Worm (Caenorhabditis elegans) whole organism, young adult: ENCODE results near the gene F20D6.10.

Source experiments
- bed-2 ChIP-seq: fragments of 200-800 bp; sonication (Bioruptor generic); IDR thresholded peaks from 2 replicates; pipeline ENCODE4 v1.3.6; 2022; ENCODE audit warnings: missing genetic modification reagents, missing genetic modification characterization, missing compliant biosample characterization
- dpl-1 ChIP-seq: fragments of 150-350 bp; optimal IDR thresholded peaks from 2 replicates; lab custom pipeline; 2014; ENCODE audit warnings: missing biosample characterization, missing genetic modification reagents, missing genetic modification characterization
- mel-28 ChIP-seq: sonication (generic microtip); optimal IDR thresholded peaks from 2 replicates; lab custom pipeline; 2016; ENCODE audit warnings: borderline replicate concordance, mild to moderate bottlenecking, missing genetic modification characterization, missing compliant biosample characterization
- snpc-4 ChIP-seq, 5 experiments: fragments of 150-350 bp in 1 of 5; sonication (generic microtip) in 4 of 5; optimal IDR thresholded peaks; 2 replicates each; lab custom pipeline; 2014 to 2018; ENCODE audit warnings: missing genetic modification characterization in 5 of 5, missing biosample characterization in 3 of 5, antibody characterized with exemption in 2 of 5, mild to moderate bottlenecking in 2 of 5, missing compliant biosample characterization in 2 of 5, missing genotype in 2 of 5, moderate library complexity in 2 of 5, missing genetic modification reagents in 1 of 5
- unc-130 ChIP-seq: sonication (generic microtip); optimal IDR thresholded peaks from 2 replicates; lab custom pipeline; 2016; ENCODE audit warnings: missing genetic modification reagents, missing genetic modification characterization, missing compliant biosample characterization

ce11 chrV:8159629-8160028 lies 36.1 kb downstream of the F20D6.10 start, which contains the start of gene F20D6.6:
- no peak for TF ChIP-seq mel-28 (tag; lab: Kevin White, UChicago)
- TF ChIP-seq unc-130 (GFP tag; lab: Kevin White, UChicago): no peak
- TF ChIP-seq snpc-4 (GFP tag; optimal IDR thresholded peaks at IDR 0.05; lab: Kevin White, UChicago): no peak
- no peak for TF ChIP-seq snpc-4 (tag; optimal IDR thresholded peaks at IDR 0.05; lab: Kevin White, UChicago)
- no peak for TF ChIP-seq dpl-1 (GFP tag; lab: Kevin White, UChicago)
- TF ChIP-seq bed-2 (GFP tag; lab: Robert Waterston, UW): no peak
